Worm (Caenorhabditis elegans): ENCODE data around the gene sel-2.

sel-2 gene

DNA sequence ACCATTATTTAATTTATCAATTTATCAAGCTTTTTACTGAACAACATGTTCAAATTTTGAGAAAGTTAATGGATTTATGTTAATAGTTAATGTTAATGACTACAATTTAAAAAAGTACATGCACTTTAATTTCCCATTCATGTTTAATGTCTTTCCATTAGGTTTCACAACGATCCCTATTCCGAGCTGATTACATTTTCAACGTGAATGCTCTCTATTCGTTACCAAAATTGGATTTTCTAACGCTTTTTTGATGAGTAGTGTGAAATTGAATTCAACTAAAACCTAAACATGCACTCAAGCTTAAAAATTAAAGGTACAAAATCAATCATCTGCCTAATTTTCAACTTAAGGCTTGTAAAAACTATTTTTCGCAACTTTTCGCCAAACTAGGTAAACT is 45.2 kb upstream of the sel-2 start:
- TF ChIP-seq elt-3 (tag; optimal IDR thresholded peaks at IDR 0.05) (no peak), ztf-1 (GFP tag; conservative IDR thresholded peaks at IDR 0.05) (no peak), aly-2 (tag; optimal IDR thresholded peaks at IDR 0.05) (no peak), mbf-1 (tag; optimal IDR thresholded peaks at IDR 0.05) (no peak), nhr-77 (tag; optimal IDR thresholded peaks at IDR 0.05) (no peak), nhr-10 (tag; optimal IDR thresholded peaks at IDR 0.05) (no peak), mab-5 (tag; optimal IDR thresholded peaks at IDR 0.05) (no peak), ztf-11 (tag; optimal IDR thresholded peaks at IDR 0.05) (no peak), nhr-12 (tag; optimal IDR thresholded peaks at IDR 0.05) (no peak), lin-11 (tag; optimal IDR thresholded peaks at IDR 0.05) (no peak), sem-4 (tag; optimal IDR thresholded peaks at IDR 0.05) (no peak), unc-39 (tag; optimal IDR thresholded peaks at IDR 0.05) (no peak), unc-55 (GFP tag; optimal IDR thresholded peaks at IDR 0.05) (no peak)

DNA sequence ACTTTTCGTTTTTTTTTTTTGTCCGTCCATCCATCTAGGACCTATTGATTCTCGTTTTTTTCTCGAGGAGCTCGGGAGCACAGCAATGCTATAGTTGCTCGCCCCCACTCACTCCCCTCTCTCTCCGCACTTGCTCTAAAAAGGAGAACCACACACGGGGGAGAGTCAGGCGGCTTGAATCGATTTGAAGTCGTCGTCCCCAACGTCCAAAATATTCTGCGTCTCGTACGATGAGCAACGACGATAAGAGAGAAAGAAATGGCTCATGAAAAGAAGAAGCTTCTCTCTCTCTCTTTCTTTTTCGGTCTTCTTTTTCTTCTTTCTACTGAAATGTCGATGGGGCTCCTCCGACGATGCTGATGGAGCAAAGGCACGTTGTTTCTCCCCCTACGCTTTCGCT is 44.2 kb upstream of the sel-2 start:
- TF ChIP-seq blmp-1 (tag; optimal IDR thresholded peaks at IDR 0.05; ENCODE audit: insufficient read depth) (no peak), crh-2 (tag; optimal IDR thresholded peaks at IDR 0.05) (peak; percentile 72), sem-4 (tag; optimal IDR thresholded peaks at IDR 0.05) (peak; percentile 42), fos-1 (tag; optimal IDR thresholded peaks at IDR 0.05) (no peak), egl-27 (tag; optimal IDR thresholded peaks at IDR 0.05) (peak; percentile 45), ztf-4 (tag; optimal IDR thresholded peaks at IDR 0.05) (no peak), nhr-21 (tag; optimal IDR thresholded peaks at IDR 0.05) (no peak), nhr-129 (tag; optimal IDR thresholded peaks at IDR 0.05) (peak; percentile 68), mbf-1 (tag; optimal IDR thresholded peaks at IDR 0.05) (no peak), mdl-1 (tag; optimal IDR thresholded peaks at IDR 0.05) (peak in 1 of 2 experiments; percentile 32), gmeb-1 (tag; optimal IDR thresholded peaks at IDR 0.05) (no peak), lsy-2 (tag; optimal IDR thresholded peaks at IDR 0.05) (peak; percentile 55 to 70), ztf-11 (tag; optimal IDR thresholded peaks at IDR 0.05) (no peak), zag-1 (tag; optimal IDR thresholded peaks at IDR 0.05) (peak; percentile 88), nhr-6 (tag; optimal IDR thresholded peaks at IDR 0.05) (no peak), sma-3 (GFP tag; optimal IDR thresholded peaks at IDR 0.05) (no peak), lin-39 (tag; optimal IDR thresholded peaks at IDR 0.05) (no peak), nhr-237 (tag; optimal IDR thresholded peaks at IDR 0.05) (no peak), ZK546.5 (tag; optimal IDR thresholded peaks at IDR 0.05) (no peak), nhr-23 (tag; optimal IDR thresholded peaks at IDR 0.05) (no peak), C34F6.9 (tag; optimal IDR thresholded peaks at IDR 0.05) (peak; percentile 83), ceh-82 (tag; optimal IDR thresholded peaks at IDR 0.05) (no peak), peb-1 (tag; optimal IDR thresholded peaks at IDR 0.05) (no peak), snpc-4 (tag; optimal IDR thresholded peaks at IDR 0.05) (peak; percentile 28), R02D3.7 (tag; optimal IDR thresholded peaks at IDR 0.05) (no peak), alr-1 (tag; optimal IDR thresholded peaks at IDR 0.05) (no peak), lin-13 (GFP tag; optimal IDR thresholded peaks at IDR 0.05) (peak; percentile 36), ceh-16 (tag; optimal IDR thresholded peaks at IDR 0.05) (no peak), nhr-25 (tag; optimal IDR thresholded peaks at IDR 0.05) (no peak), elt-3 (tag; optimal IDR thresholded peaks at IDR 0.05) (no peak), nhr-77 (tag; optimal IDR thresholded peaks at IDR 0.05) (no peak), nhr-11 (tag; optimal IDR thresholded peaks at IDR 0.05) (no peak), lin-11 (tag; optimal IDR thresholded peaks at IDR 0.05) (peak; percentile 70), ztf-1 (GFP tag; conservative IDR thresholded peaks at IDR 0.05) (no peak), unc-62 (GFP tag; optimal IDR thresholded peaks at IDR 0.05) (no peak), aly-2 (tag; optimal IDR thresholded peaks at IDR 0.05) (no peak), F13H6.1 (tag; optimal IDR thresholded peaks at IDR 0.05) (peak; percentile 63), sma-9 (GFP tag; optimal IDR thresholded peaks at IDR 0.05) (peak; percentile 35), sma-9 (tag; optimal IDR thresholded peaks at IDR 0.05) (no peak), ama-1 (optimal IDR thresholded peaks at IDR 0.05) (no peak), skn-1 (tag; optimal IDR thresholded peaks at IDR 0.05) (no peak), nhr-12 (tag; optimal IDR thresholded peaks at IDR 0.05) (no peak), elt-1 (tag; optimal IDR thresholded peaks at IDR 0.05) (no peak), Y55F3AM.14 (GFP tag; optimal IDR thresholded peaks at IDR 0.05) (peak; percentile 69), mab-5 (tag; optimal IDR thresholded peaks at IDR 0.05) (peak; percentile 40), unc-55 (GFP tag; optimal IDR thresholded peaks at IDR 0.05) (peak; percentile 91), nhr-10 (tag; optimal IDR thresholded peaks at IDR 0.05) (no peak), dmd-4 (tag; optimal IDR thresholded peaks at IDR 0.05) (no peak), unc-39 (tag; optimal IDR thresholded peaks at IDR 0.05) (no peak)

Measured in whole organism, L2 larva.